Fruit fly (Drosophila melanogaster): ENCODE results near the gene CG10598.
A peak's percentile ranks its signal among the peaks of the same experiment; 100 is the strongest.

The CG10598 gene

dm6 chrX:17226681-17227019, at the start of gene CG10598:
CG10598 (minus strand) TSS chrX:17226867.
- TF ChIP-seq CG7045 (GFP tag; optimal IDR thresholded peaks at IDR 0.05), result no peak

DNA sequence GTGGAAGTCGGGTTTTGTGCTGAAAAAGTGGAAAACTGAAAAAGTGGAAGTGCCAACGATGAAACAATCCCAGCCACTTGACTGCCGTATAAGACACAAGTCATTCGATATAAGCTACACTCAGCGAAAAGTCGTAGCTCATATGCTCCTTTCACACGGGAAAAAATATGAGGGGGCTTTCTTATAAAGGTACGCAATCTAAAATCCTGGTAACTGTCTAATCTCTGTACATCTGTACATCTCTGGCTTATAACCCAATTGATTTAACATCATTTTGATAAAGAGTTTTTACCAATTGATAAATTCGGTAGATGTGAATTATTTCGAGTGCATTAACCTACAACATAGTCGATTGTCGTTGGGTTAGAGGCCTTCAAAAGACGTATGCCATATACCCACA, 48.1 kb upstream of the CG10598 start:
- TF ChIP-seq tj (GFP tag; optimal IDR thresholded peaks at IDR 0.05), result no peak
- no peak for TF ChIP-seq Hr96 (GFP tag; optimal IDR thresholded peaks at IDR 0.05)
- no peak for TF ChIP-seq cic (GFP tag; optimal IDR thresholded peaks at IDR 0.05)
- no peak for TF ChIP-seq pad (GFP tag; optimal IDR thresholded peaks at IDR 0.05)
- TF ChIP-seq Crg-1 (GFP tag; optimal IDR thresholded peaks at IDR 0.05), result no peak
- TF ChIP-seq CG7045 (GFP tag; optimal IDR thresholded peaks at IDR 0.05), result no peak
- TF ChIP-seq CG1620 (GFP tag; optimal IDR thresholded peaks at IDR 0.05), result no peak
- TF ChIP-seq CG12768 (GFP tag; optimal IDR thresholded peaks at IDR 0.05), result no peak
- TF ChIP-seq toe (GFP tag; optimal IDR thresholded peaks at IDR 0.05), result no peak
- no peak for TF ChIP-seq Mnt (GFP tag; optimal IDR thresholded peaks at IDR 0.05)
- no peak for TF ChIP-seq cnc (optimal IDR thresholded peaks at IDR 0.05)
- no peak for TF ChIP-seq Clk (GFP tag; optimal IDR thresholded peaks at IDR 0.05)
- no peak for TF ChIP-seq kay (GFP tag; ENCODE audit: borderline replicate concordance)

- TF ChIP-seq Crg-1 (GFP tag; optimal IDR thresholded peaks at IDR 0.05), result no peak
- no peak for TF ChIP-seq cic (GFP tag; optimal IDR thresholded peaks at IDR 0.05)
- TF ChIP-seq toe (GFP tag; optimal IDR thresholded peaks at IDR 0.05), result no peak
- TF ChIP-seq CG33017 (tag; optimal IDR thresholded peaks at IDR 0.05), result no peak
Measured at dm6 chrX:17265402-17266028, 38.8 kb upstream of the CG10598 start.

DNA sequence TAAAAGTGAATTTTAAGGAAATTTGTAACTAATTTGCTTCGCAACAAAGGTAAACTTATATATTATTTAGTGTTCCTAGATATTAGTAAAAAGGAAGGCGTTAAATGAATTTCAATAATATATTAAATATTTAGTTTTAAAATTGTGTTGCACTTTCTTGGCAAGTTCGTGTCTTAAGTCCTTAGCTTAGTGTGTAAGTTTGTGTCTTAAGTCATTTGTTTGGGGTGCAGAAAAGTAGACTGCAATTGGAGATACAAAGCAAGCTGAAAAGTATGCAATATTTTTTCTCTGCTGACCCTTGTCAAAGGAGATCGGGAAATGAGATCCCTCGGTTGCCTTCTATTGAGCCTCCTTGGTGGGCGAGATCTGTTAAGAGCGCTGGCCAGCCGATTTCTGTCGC, 35.4 kb upstream of the CG10598 start:
- TF ChIP-seq Mnt (GFP tag; optimal IDR thresholded peaks at IDR 0.05) (no peak), CG7045 (GFP tag; optimal IDR thresholded peaks at IDR 0.05) (no peak), pad (GFP tag; optimal IDR thresholded peaks at IDR 0.05) (no peak), CG7101 (tag; optimal IDR thresholded peaks at IDR 0.05) (no peak), CG5204 (GFP tag; optimal IDR thresholded peaks at IDR 0.05) (no peak), Crg-1 (GFP tag; optimal IDR thresholded peaks at IDR 0.05) (no peak), Clk (GFP tag; optimal IDR thresholded peaks at IDR 0.05) (no peak), cic (GFP tag; optimal IDR thresholded peaks at IDR 0.05) (no peak), toe (GFP tag; optimal IDR thresholded peaks at IDR 0.05) (no peak), CG14711 (tag; optimal IDR thresholded peaks at IDR 0.05) (no peak), kay (GFP tag; ENCODE audit: borderline replicate concordance) (no peak), ovo (GFP tag; optimal IDR thresholded peaks at IDR 0.05) (no peak), Hr96 (GFP tag; optimal IDR thresholded peaks at IDR 0.05) (no peak), bab1 (GFP tag; optimal IDR thresholded peaks at IDR 0.05) (no peak), CG1620 (GFP tag; optimal IDR thresholded peaks at IDR 0.05) (no peak), CG12768 (GFP tag; optimal IDR thresholded peaks at IDR 0.05) (no peak), tj (GFP tag; optimal IDR thresholded peaks at IDR 0.05) (no peak)

DNA sequence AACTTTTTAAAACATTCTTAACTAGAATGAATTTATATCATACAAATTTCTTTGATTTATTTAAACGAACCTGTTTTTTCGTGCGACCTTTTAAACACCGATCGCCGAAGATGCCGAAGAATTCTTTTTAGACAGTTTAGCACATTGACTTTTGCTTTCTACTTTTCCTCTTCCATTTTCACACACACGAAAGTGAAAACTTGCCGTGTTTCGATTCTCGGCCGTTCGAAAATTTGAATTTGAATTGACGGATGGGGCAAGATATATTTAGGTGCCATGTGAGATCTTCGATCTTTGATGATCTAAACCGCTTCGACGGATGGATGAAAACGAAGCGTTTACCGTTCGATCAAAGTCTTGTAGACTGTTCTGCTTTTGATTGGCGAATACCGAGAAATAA, 29.0 kb upstream of the CG10598 start:
- TF ChIP-seq cnc (optimal IDR thresholded peaks at IDR 0.05) (no peak), kay (GFP tag; ENCODE audit: borderline replicate concordance) (no peak), toe (GFP tag; optimal IDR thresholded peaks at IDR 0.05) (no peak), Hr96 (GFP tag; optimal IDR thresholded peaks at IDR 0.05) (no peak), CG7101 (tag; optimal IDR thresholded peaks at IDR 0.05) (no peak), ovo (GFP tag; optimal IDR thresholded peaks at IDR 0.05) (no peak), CG33017 (tag; optimal IDR thresholded peaks at IDR 0.05) (no peak), CG7045 (GFP tag; optimal IDR thresholded peaks at IDR 0.05) (no peak), bab1 (GFP tag; optimal IDR thresholded peaks at IDR 0.05) (no peak)

DNA sequence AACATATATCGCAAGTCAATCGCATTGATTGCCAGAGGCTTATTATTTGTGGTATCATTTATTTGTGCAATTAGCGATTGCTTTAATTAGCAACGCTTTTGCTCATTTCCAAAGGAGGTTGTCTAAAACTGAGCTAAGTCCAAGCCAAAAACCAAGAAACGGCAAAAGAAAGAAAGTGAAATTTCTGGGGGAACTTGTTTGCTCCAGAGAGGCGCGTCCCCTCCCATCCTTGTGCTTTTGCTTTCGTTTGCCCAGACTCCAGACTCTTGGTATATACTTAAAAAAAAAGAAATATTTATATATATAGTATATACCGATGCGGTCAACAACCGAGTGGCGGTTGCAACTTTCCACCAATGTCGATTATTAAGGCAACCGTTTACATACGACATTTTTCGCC, 27.4 kb upstream of the CG10598 start:
- TF ChIP-seq CG33017 (tag; optimal IDR thresholded peaks at IDR 0.05) (no peak), CG1620 (GFP tag; optimal IDR thresholded peaks at IDR 0.05) (no peak), CG12768 (GFP tag; optimal IDR thresholded peaks at IDR 0.05) (no peak), toe (GFP tag; optimal IDR thresholded peaks at IDR 0.05) (no peak), pad (GFP tag; optimal IDR thresholded peaks at IDR 0.05) (no peak), ovo (GFP tag; optimal IDR thresholded peaks at IDR 0.05) (no peak), tj (GFP tag; optimal IDR thresholded peaks at IDR 0.05) (no peak), Hr96 (GFP tag; optimal IDR thresholded peaks at IDR 0.05) (no peak), kay (GFP tag; ENCODE audit: borderline replicate concordance) (no peak), cnc (optimal IDR thresholded peaks at IDR 0.05) (no peak), CG7101 (tag; optimal IDR thresholded peaks at IDR 0.05) (no peak), CG5204 (GFP tag; optimal IDR thresholded peaks at IDR 0.05) (no peak), Mnt (GFP tag; optimal IDR thresholded peaks at IDR 0.05) (no peak), Crg-1 (GFP tag; optimal IDR thresholded peaks at IDR 0.05) (no peak), cic (GFP tag; optimal IDR thresholded peaks at IDR 0.05) (no peak), CG11617 (GFP tag; optimal IDR thresholded peaks at IDR 0.05) (no peak), bab1 (GFP tag; optimal IDR thresholded peaks at IDR 0.05) (no peak), CG14711 (tag; optimal IDR thresholded peaks at IDR 0.05) (no peak), CG7045 (GFP tag; optimal IDR thresholded peaks at IDR 0.05) (no peak), Clk (GFP tag; optimal IDR thresholded peaks at IDR 0.05) (no peak)

DNA sequence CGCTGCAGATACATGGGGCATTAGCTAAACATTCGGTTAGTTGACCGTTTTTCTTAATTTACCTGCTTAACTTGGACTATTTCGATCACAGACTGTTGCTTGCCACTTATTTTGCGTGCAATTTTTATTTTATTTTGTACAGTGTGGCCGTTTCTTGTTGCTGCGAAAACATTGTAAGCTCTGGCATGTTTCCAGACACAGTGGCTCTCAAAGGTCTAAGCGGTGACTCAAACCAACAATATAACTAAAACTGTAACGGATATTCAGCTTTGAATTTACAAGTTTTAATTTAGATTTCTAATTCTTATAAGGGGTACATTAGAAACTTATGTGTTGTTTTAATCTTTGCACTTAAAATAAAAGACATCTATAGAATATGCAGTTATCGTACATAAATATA, 22.7 kb upstream of the CG10598 start, which contains the start of gene CG8675:
TSS of gene CG8675 (minus strand) at position 177 of the 400 bp plus-strand sequence.
- TF ChIP-seq CG5204 (GFP tag; optimal IDR thresholded peaks at IDR 0.05) (no peak), CG11617 (GFP tag; optimal IDR thresholded peaks at IDR 0.05) (no peak), CG12768 (GFP tag; optimal IDR thresholded peaks at IDR 0.05) (no peak), Mnt (GFP tag; optimal IDR thresholded peaks at IDR 0.05) (peak; percentile 41)

Data from whole organism, adult.